Fruit fly (Drosophila melanogaster): ENCODE data around the gene ppk15.
A peak's percentile ranks its signal among the peaks of the same experiment; 100 is the strongest.

The ppk15 gene

dm6 chr3R:26432978-26433377 is 29.5 kb upstream of the ppk15 start:
- TF ChIP-seq Eip75B (GFP tag; optimal IDR thresholded peaks at IDR 0.05) (no peak), Hr4 (GFP tag; optimal IDR thresholded peaks at IDR 0.05) (peak; percentile 42), net (GFP tag; optimal IDR thresholded peaks at IDR 0.05) (no peak), CG1621 (tag; optimal IDR thresholded peaks at IDR 0.05) (no peak), cyc (GFP tag; optimal IDR thresholded peaks at IDR 0.05) (no peak), ss (GFP tag; optimal IDR thresholded peaks at IDR 0.05) (no peak), CG3032 (tag; optimal IDR thresholded peaks at IDR 0.05) (peak; percentile 7), CG11762 (GFP tag; optimal IDR thresholded peaks at IDR 0.05; ENCODE audit: insufficient read depth) (peak; percentile 13), Sox15 (GFP tag; optimal IDR thresholded peaks at IDR 0.05) (no peak), CG16779 (tag; optimal IDR thresholded peaks at IDR 0.05) (no peak), svp (GFP tag) (peak; percentile 46), CG8119 (GFP tag; IDR thresholded peaks at IDR 0.05) (0 out of 3 replicates have a peak, but pooled peaks have one; percentile 40), CG10631 (GFP tag; optimal IDR thresholded peaks at IDR 0.05) (no peak), Gug (GFP tag; IDR thresholded peaks at IDR 0.05) (no peak), CG8632 (GFP tag; optimal IDR thresholded peaks at IDR 0.05) (peak; percentile 6), CG6854 (GFP tag; optimal IDR thresholded peaks at IDR 0.05) (no peak), CG6808 (GFP tag; optimal IDR thresholded peaks at IDR 0.05) (no peak), CG8319 (GFP tag; optimal IDR thresholded peaks at IDR 0.05) (no peak), lz (GFP tag; optimal IDR thresholded peaks at IDR 0.05) (no peak), Hr38 (GFP tag; optimal IDR thresholded peaks at IDR 0.05) (no peak), CG32006 (GFP tag; optimal IDR thresholded peaks at IDR 0.05) (peak; percentile 62), CG31627 (GFP tag; optimal IDR thresholded peaks at IDR 0.05) (no peak), Sox102F (GFP tag; optimal IDR thresholded peaks at IDR 0.05) (no peak), salr (GFP tag; optimal IDR thresholded peaks at IDR 0.05) (no peak), Ets21C (GFP tag; optimal IDR thresholded peaks at IDR 0.05) (no peak), CG11902 (GFP tag; optimal IDR thresholded peaks at IDR 0.05) (no peak), fd85E (GFP tag; optimal IDR thresholded peaks at IDR 0.05) (no peak), dsx (GFP tag; optimal IDR thresholded peaks at IDR 0.05; ENCODE audit: poor library complexity, severe bottlenecking) (no peak), pdm3 (GFP tag; optimal IDR thresholded peaks at IDR 0.05) (peak; percentile 10), CG6276 (GFP tag; optimal IDR thresholded peaks at IDR 0.05) (peak; percentile 15), Eip78C (GFP tag) (peak; percentile 79), Eip93F (GFP tag; optimal IDR thresholded peaks at IDR 0.05) (no peak), esn (GFP tag; optimal IDR thresholded peaks at IDR 0.05) (no peak), CG9139 (GFP tag; optimal IDR thresholded peaks at IDR 0.05) (no peak), CG34406 (GFP tag; optimal IDR thresholded peaks at IDR 0.05) (no peak), Lpt (GFP tag; optimal IDR thresholded peaks at IDR 0.05) (no peak), CG6792 (GFP tag; optimal IDR thresholded peaks at IDR 0.05) (no peak), Hr39 (GFP tag; optimal IDR thresholded peaks at IDR 0.05) (no peak), OdsH (GFP tag; optimal IDR thresholded peaks at IDR 0.05) (no peak), Ets96B (tag; optimal IDR thresholded peaks at IDR 0.05) (no peak), acj6 (GFP tag; optimal IDR thresholded peaks at IDR 0.05) (peak; percentile 3), eg (GFP tag; IDR thresholded peaks at IDR 0.05) (peak; percentile 25; the same call in 1 of the 3 replicates), CG11294 (GFP tag; IDR thresholded peaks at IDR 0.05) (no peak), Blimp-1 (GFP tag; optimal IDR thresholded peaks at IDR 0.05) (no peak), CG3919 (GFP tag; optimal IDR thresholded peaks at IDR 0.05) (peak; percentile 28), CG7368 (GFP tag; optimal IDR thresholded peaks at IDR 0.05) (no peak), CG15336 (GFP tag; IDR thresholded peaks at IDR 0.05) (0 out of 2 replicates have a peak, but pooled peaks have one; percentile 23), achi (GFP tag; optimal IDR thresholded peaks at IDR 0.05) (peak; percentile 40), CG4318 (GFP tag; optimal IDR thresholded peaks at IDR 0.05) (peak; percentile 22), dac (GFP tag; optimal IDR thresholded peaks at IDR 0.05) (no peak), spab (GFP tag; optimal IDR thresholded peaks at IDR 0.05) (no peak), fkh (GFP tag; optimal IDR thresholded peaks at IDR 0.05) (no peak), CG6163 (GFP tag; IDR thresholded peaks at IDR 0.05) (no peak)
